Fruit fly (Drosophila melanogaster) whole organism, embryonic: ENCODE data around the gene ATPsynCF6L.

Experiments
- Blimp-1 ChIP-seq: fragments of 200-800 bp; sonication (Bioruptor generic); optimal IDR thresholded peaks from 3 replicates; lab custom pipeline; 2018; ENCODE audit warnings: missing biosample characterization, missing genetic modification characterization, mild to moderate bottlenecking, moderate library complexity, missing genetic modification reagents
- CG10209 ChIP-seq: fragments of 200-800 bp; sonication (Bioruptor generic); optimal IDR thresholded peaks from 3 replicates; lab custom pipeline; 2017; ENCODE audit warnings: missing biosample characterization, mild to moderate bottlenecking, missing genetic modification characterization, missing genetic modification reagents
- CG10267 ChIP-seq: fragments of 200-800 bp; sonication (Bioruptor generic); optimal IDR thresholded peaks from 2 replicates; lab custom pipeline; 2018; ENCODE audit warnings: missing biosample characterization, mild to moderate bottlenecking, missing genetic modification characterization, moderate library complexity
- CG10959 ChIP-seq: fragments of 200-800 bp; sonication (Bioruptor generic); IDR thresholded peaks from 2 replicates; pipeline ENCODE4 v1.3.6; 2022; ENCODE audit warnings: missing biosample characterization, missing genetic modification characterization
- CG11093 ChIP-seq: fragments of 200-800 bp; sonication (Bioruptor generic); IDR thresholded peaks from 3 replicates; pipeline ENCODE4 v1.3.6; 2022; ENCODE audit warnings: missing biosample characterization, missing genetic modification characterization
- CG12659 ChIP-seq: fragments of 200-800 bp; sonication (Bioruptor generic); optimal IDR thresholded peaks from 3 replicates; lab custom pipeline; 2017; ENCODE audit warnings: mild to moderate bottlenecking, missing biosample characterization, missing genetic modification reagents, missing genetic modification characterization
- CG12744 ChIP-seq: fragments of 200-800 bp; sonication (Bioruptor generic); optimal IDR thresholded peaks from 2 replicates; lab custom pipeline; 2016; ENCODE audit warnings: missing biosample characterization, missing genetic modification characterization
- CG13296 ChIP-seq: fragments of 200-800 bp; sonication (Bioruptor generic); optimal IDR thresholded peaks from 3 replicates; lab custom pipeline; 2018; ENCODE audit warnings: missing biosample characterization, mild to moderate bottlenecking, missing genetic modification characterization
- CG14710 ChIP-seq: fragments of 200-800 bp; sonication (Bioruptor generic); optimal IDR thresholded peaks from 3 replicates; lab custom pipeline; 2019; ENCODE audit warnings: missing biosample characterization, mild to moderate bottlenecking, missing genetic modification characterization, moderate library complexity
- CG15696 ChIP-seq: fragments of 200-800 bp; sonication (Bioruptor generic); optimal IDR thresholded peaks from 2 replicates; lab custom pipeline; 2019; ENCODE audit warnings: missing biosample characterization, mild to moderate bottlenecking, missing genetic modification characterization, moderate library complexity
- CG17361 ChIP-seq: fragments of 200-800 bp; sonication (Bioruptor generic); IDR thresholded peaks from 3 replicates; pipeline ENCODE4 v1.3.6; 2022; ENCODE audit warnings: missing biosample characterization, missing genetic modification characterization
- CG17829 ChIP-seq: fragments of 200-800 bp; optimal IDR thresholded peaks from 2 replicates; lab custom pipeline; 2019; ENCODE audit warnings: missing biosample characterization, mild to moderate bottlenecking, missing genetic modification characterization, moderate library complexity
- CG2712 ChIP-seq: fragments of 200-800 bp; optimal IDR thresholded peaks from 3 replicates; lab custom pipeline; 2019; ENCODE audit warnings: missing biosample characterization, mild to moderate bottlenecking, missing genetic modification characterization, moderate library complexity
- CG32532 ChIP-seq: fragments of 200-800 bp; sonication (Bioruptor generic); IDR thresholded peaks from 2 replicates; pipeline ENCODE4 v1.3.6; 2022; ENCODE audit warnings: missing biosample characterization, missing genetic modification characterization
- CG3726 ChIP-seq: fragments of 200-800 bp; sonication (Bioruptor generic); IDR thresholded peaks from 3 replicates; pipeline ENCODE4, ENCODE4 v1.3.6; 2022; ENCODE audit warnings: missing biosample characterization, missing genetic modification characterization
- CG3995 ChIP-seq: fragments of 200-800 bp; sonication (Bioruptor generic); optimal IDR thresholded peaks from 3 replicates; lab custom pipeline; 2016; ENCODE audit warnings: missing biosample characterization, missing genetic modification characterization
- CG4328 ChIP-seq: fragments of 200-800 bp; sonication (Bioruptor generic); optimal IDR thresholded peaks from 3 replicates; lab custom pipeline; 2017; ENCODE audit warnings: missing biosample characterization, missing genetic modification reagents, missing genetic modification characterization
- CG4730 ChIP-seq: fragments of 200-800 bp; sonication (Bioruptor generic); IDR thresholded peaks from 2 replicates; pipeline ENCODE4 v1.3.6; 2022; ENCODE audit warnings: missing biosample characterization, missing genetic modification characterization
- CG6683 ChIP-seq: fragments of 200-800 bp; sonication (Bioruptor generic); optimal IDR thresholded peaks from 2 replicates; lab custom pipeline; 2017; ENCODE audit warnings: missing biosample characterization, mild to moderate bottlenecking, missing genetic modification characterization, missing genetic modification reagents
- CG7745 ChIP-seq: fragments of 200-800 bp; sonication (Bioruptor generic); optimal IDR thresholded peaks from 2 replicates; lab custom pipeline; 2018; ENCODE audit warnings: missing biosample characterization, mild to moderate bottlenecking, missing genetic modification characterization, moderate library complexity
- CG8281 ChIP-seq: fragments of 200-800 bp; sonication (Bioruptor generic); optimal IDR thresholded peaks from 2 replicates; lab custom pipeline; 2018; ENCODE audit warnings: missing biosample characterization, mild to moderate bottlenecking, missing genetic modification characterization, moderate library complexity
- CG8924 ChIP-seq: fragments of 200-800 bp; optimal IDR thresholded peaks from 3 replicates; lab custom pipeline; 2019; ENCODE audit warnings: missing biosample characterization, mild to moderate bottlenecking, missing genetic modification characterization, moderate library complexity
- D ChIP-seq, 2 experiments: fragments of 200-800 bp in 1 of 2; fragments of >200 bp in 1 of 2; sonication (Bioruptor generic) in 1 of 2; optimal IDR thresholded peaks; 2 replicates in 1 of 2; 3 replicates in 1 of 2; lab custom pipeline; 2017; ENCODE audit warnings: mild to moderate bottlenecking in 1 of 2, missing biosample characterization in 1 of 2, missing genetic modification characterization in 1 of 2, missing genetic modification reagents in 1 of 2
- Deaf1 ChIP-seq: fragments of 200-800 bp; optimal IDR thresholded peaks from 3 replicates; lab custom pipeline; 2019; ENCODE audit warnings: missing biosample characterization, mild to moderate bottlenecking, missing genetic modification characterization, moderate library complexity
- Ets65A ChIP-seq: fragments of 200-800 bp; sonication (Bioruptor generic); peaks from one replicate; lab custom pipeline; 2016; ENCODE audit warnings: missing biosample characterization, missing genetic modification characterization
- HLHmδ ChIP-seq: fragments of 200-800 bp; sonication (Bioruptor generic); optimal IDR thresholded peaks from 2 replicates; lab custom pipeline; 2018; ENCODE audit warnings: missing biosample characterization, mild to moderate bottlenecking, missing genetic modification characterization, moderate library complexity
- HmgZ ChIP-seq: fragments of 200-800 bp; sonication (Bioruptor generic); optimal IDR thresholded peaks from 2 replicates; lab custom pipeline; 2018; ENCODE audit warnings: missing biosample characterization, mild to moderate bottlenecking, missing genetic modification characterization
- Jarid2 ChIP-seq: fragments of 200-800 bp; sonication (Bioruptor generic); optimal IDR thresholded peaks from 3 replicates; lab custom pipeline; 2017; ENCODE audit warnings: mild to moderate bottlenecking, missing biosample characterization, missing genetic modification reagents, missing genetic modification characterization
- Opbp ChIP-seq: fragments of 200-800 bp; sonication (Bioruptor generic); IDR thresholded peaks from 3 replicates; pipeline ENCODE4 v1.3.6; 2022; ENCODE audit warnings: missing biosample characterization, missing genetic modification characterization; ENCODE audit not compliant: partially characterized antibody
- PHDP ChIP-seq: fragments of 200-800 bp; sonication (Bioruptor generic); optimal IDR thresholded peaks from 3 replicates; lab custom pipeline; 2018; ENCODE audit warnings: missing biosample characterization, mild to moderate bottlenecking, missing genetic modification characterization, moderate library complexity
- Sox102F ChIP-seq: fragments of 200-800 bp; sonication (Bioruptor generic); optimal IDR thresholded peaks from 2 replicates; lab custom pipeline; 2018; ENCODE audit warnings: missing biosample characterization, mild to moderate bottlenecking, missing genetic modification characterization, moderate library complexity
- Taf1 ChIP-seq: fragments of 200-800 bp; sonication (Bioruptor generic); IDR thresholded peaks from 2 replicates; pipeline ENCODE4 v1.3.6; 2022; ENCODE audit warnings: missing biosample characterization, missing genetic modification characterization
- bcd ChIP-seq: fragments of 200-800 bp; sonication (Bioruptor generic); optimal IDR thresholded peaks from 2 replicates; lab custom pipeline; 2017; ENCODE audit warnings: missing biosample characterization, mild to moderate bottlenecking, missing genetic modification characterization
- br ChIP-seq: fragments of >200 bp; optimal IDR thresholded peaks from 2 replicates; lab custom pipeline; 2017
- caup ChIP-seq: fragments of 200-800 bp; sonication (Bioruptor generic); optimal IDR thresholded peaks from 3 replicates; lab custom pipeline; 2017; ENCODE audit warnings: missing biosample characterization, mild to moderate bottlenecking, missing genetic modification characterization, moderate library complexity; ENCODE audit not compliant: severe bottlenecking
- cg ChIP-seq: fragments of 200-800 bp; sonication (Bioruptor generic); optimal IDR thresholded peaks from 3 replicates; lab custom pipeline; 2019; ENCODE audit warnings: missing biosample characterization, mild to moderate bottlenecking, missing genetic modification characterization, moderate library complexity
- chif ChIP-seq, 2 experiments: fragments of 200-800 bp; sonication (Bioruptor generic); optimal IDR thresholded peaks; 3 replicates each; lab custom pipeline; 2016; ENCODE audit warnings: missing biosample characterization in 2 of 2, missing genetic modification characterization in 2 of 2
- crol ChIP-seq: fragments of 200-800 bp; sonication (Bioruptor generic); IDR thresholded peaks from 2 replicates; pipeline ENCODE4 v1.3.6; 2022; ENCODE audit warnings: missing biosample characterization, missing genetic modification characterization
- dmrt11E ChIP-seq: fragments of 200-800 bp; sonication (Bioruptor generic); optimal IDR thresholded peaks from 3 replicates; lab custom pipeline; 2018; ENCODE audit warnings: missing biosample characterization, mild to moderate bottlenecking, missing genetic modification characterization, moderate library complexity
- gcm2 ChIP-seq: fragments of 200-800 bp; sonication (Bioruptor generic); optimal IDR thresholded peaks from 2 replicates; lab custom pipeline; 2016; ENCODE audit warnings: missing biosample characterization, missing genetic modification characterization
- nerfin-1 ChIP-seq: fragments of 200-800 bp; sonication (Bioruptor generic); optimal IDR thresholded peaks from 3 replicates; lab custom pipeline; 2019; ENCODE audit warnings: missing biosample characterization, mild to moderate bottlenecking, missing genetic modification characterization, moderate library complexity
- odd ChIP-seq: fragments of 200-800 bp; sonication (Bioruptor generic); optimal IDR thresholded peaks from 2 replicates; lab custom pipeline; 2017; ENCODE audit warnings: missing biosample characterization, mild to moderate bottlenecking, missing genetic modification characterization
- prd ChIP-seq, 3 experiments: fragments of >200 bp in 2 of 3; fragments of 200-800 bp in 1 of 3; sonication (Bioruptor generic) in 1 of 3; optimal IDR thresholded peaks in 2 of 3; IDR thresholded peaks in 1 of 3; 2 replicates in 2 of 3; 3 replicates in 1 of 3; pipeline versions ENCODE4 v1.3.6 to Lab custom; 2017 to 2022; ENCODE audit warnings: missing biosample characterization in 1 of 3, missing genetic modification characterization in 1 of 3
- row ChIP-seq: fragments of 200-800 bp; sonication (Bioruptor generic); IDR thresholded peaks from 3 replicates; pipeline ENCODE4 v1.3.6; 2022; ENCODE audit warnings: missing biosample characterization, missing genetic modification characterization
- sens ChIP-seq: fragments of 200-800 bp; sonication (Bioruptor generic); peaks from one replicate; lab custom pipeline; 2016; ENCODE audit warnings: missing biosample characterization, missing genetic modification characterization
- sisA ChIP-seq: fragments of 200-800 bp; sonication (Bioruptor generic); IDR thresholded peaks from 2 replicates; pipeline ENCODE4 v1.3.6; 2022; ENCODE audit warnings: missing biosample characterization, missing genetic modification characterization
- zfh1 ChIP-seq: fragments of 200-800 bp; sonication (Bioruptor generic); IDR thresholded peaks from 3 replicates; pipeline ENCODE4 v1.3.6; 2022; ENCODE audit warnings: missing biosample characterization, missing genetic modification characterization

The ATPsynCF6L gene

dm6 chr3L:5017521-5017920, 5.6 kb upstream of the ATPsynCF6L start (continued):
- TF ChIP-seq D (optimal IDR thresholded peaks at IDR 0.05; lab: Kevin White, UChicago) (no peak), D (GFP tag; optimal IDR thresholded peaks at IDR 0.05; lab: Kevin White, UChicago) (peak; percentile 24), chif (GFP tag; optimal IDR thresholded peaks at IDR 0.05; lab: Kevin White, UChicago) (peak in 1 of 2 experiments; percentile 38), sisA (GFP tag; lab: Robert Waterston, UW) (no peak), CG10209 (GFP tag; lab: Kevin White, UChicago) (peak; percentile 34), Taf1 (GFP tag; lab: Robert Waterston, UW) (no peak), Opbp (GFP tag; lab: Robert Waterston, UW) (no peak), CG15696 (tag; lab: Kevin White, UChicago) (peak; percentile 53), CG4328 (GFP tag; lab: Kevin White, UChicago) (no peak), br (lab: Kevin White, UChicago) (no peak), CG4730 (GFP tag; lab: Robert Waterston, UW) (no peak), CG12659 (GFP tag; lab: Kevin White, UChicago) (no peak), PHDP (tag; lab: Kevin White, UChicago) (peak; percentile 19), prd (optimal IDR thresholded peaks at IDR 0.05; lab: Kevin White, UChicago) (no peak), prd (GFP tag; IDR thresholded peaks at IDR 0.05; lab: Robert Waterston, UW) (peak; percentile 35; the same call in 1 of the 3 replicates), CG3726 (no peak), row (GFP tag; lab: Robert Waterston, UW) (peak; percentile 57; the same call in 2 of the 3 replicates), Blimp-1 (GFP tag; lab: Kevin White, UChicago) (peak; percentile 14), CG13296 (GFP tag; lab: Kevin White, UChicago) (no peak), Jarid2 (GFP tag; lab: Kevin White, UChicago) (no peak), Ets65A (GFP tag; lab: Kevin White, UChicago) (peak; percentile 5), CG17361 (GFP tag; lab: Robert Waterston, UW) (0 out of 3 replicates have a peak, but pooled peaks have one; percentile 27), odd (no peak), Sox102F (GFP tag; lab: Kevin White, UChicago) (peak; percentile 28), CG12744 (no peak), CG8924 (tag; lab: Kevin White, UChicago) (peak; percentile 62)

- TF ChIP-seq CG7745 = peak; percentile 55
- no peak for TF ChIP-seq HmgZ (tag; lab: Kevin White, UChicago)
- TF ChIP-seq HLHmδ (GFP tag; lab: Kevin White, UChicago) = peak; percentile 63
- no peak for TF ChIP-seq bcd (GFP tag; lab: Kevin White, UChicago)
- TF ChIP-seq CG10267 (tag; lab: Kevin White, UChicago) = peak; percentile 8
- TF ChIP-seq sens (GFP tag; lab: Kevin White, UChicago) = peak; percentile 63
- TF ChIP-seq CG8281 (tag; lab: Kevin White, UChicago) = no peak
- peak; percentile 8 for TF ChIP-seq cg (GFP tag; lab: Kevin White, UChicago)
- TF ChIP-seq caup = no peak
- TF ChIP-seq zfh1 (GFP tag; lab: Robert Waterston, UW) = no peak
- no peak for TF ChIP-seq CG3995 (GFP tag; lab: Kevin White, UChicago)
- no peak for TF ChIP-seq gcm2
- no peak for TF ChIP-seq CG11093
- TF ChIP-seq CG17361 (GFP tag; lab: Robert Waterston, UW) = peak; percentile 58; the same call in 2 of the 3 replicates
- no peak for TF ChIP-seq CG32532
- TF ChIP-seq CG14710 = peak; percentile 20
- TF ChIP-seq crol (GFP tag; lab: Robert Waterston, UW) = peak; percentile 77
- TF ChIP-seq CG6683 (GFP tag; lab: Kevin White, UChicago) = no peak
- TF ChIP-seq CG2712 (tag; lab: Kevin White, UChicago) = peak; percentile 56
- no peak for TF ChIP-seq Deaf1 (tag; lab: Kevin White, UChicago)
- no peak for TF ChIP-seq CG10959 (GFP tag; lab: Robert Waterston, UW)
- peak; percentile 39 for TF ChIP-seq nerfin-1 (tag; lab: Kevin White, UChicago)
- no peak for TF ChIP-seq Opbp (GFP tag; lab: Robert Waterston, UW)
- TF ChIP-seq dmrt11E (tag; lab: Kevin White, UChicago) = peak; percentile 27
- TF ChIP-seq Ets65A (GFP tag; lab: Kevin White, UChicago) = peak; percentile 24
- TF ChIP-seq CG17829 = peak; percentile 3
Observed at dm6 chr3L:4999447-5000226, 12.3 kb downstream of the ATPsynCF6L start.
